Worm (Caenorhabditis elegans): ENCODE data around the gene spdl-1.

ce11 chrII:7758397-7759135, 22.8 kb upstream of the spdl-1 start, which contains the start of gene B0228.7:
- TF ChIP-seq alr-1 (tag; optimal IDR thresholded peaks at IDR 0.05; ENCODE audit: borderline replicate concordance), result no peak
- TF ChIP-seq ztf-11 (tag; optimal IDR thresholded peaks at IDR 0.05), result no peak
- no peak for TF ChIP-seq mdl-1 (tag; optimal IDR thresholded peaks at IDR 0.05)
- TF ChIP-seq ceh-82 (tag; optimal IDR thresholded peaks at IDR 0.05), result no peak

Data from whole organism, L1 larva.